Worm (Caenorhabditis elegans) whole organism, L2 larva: ENCODE data around the gene R08E5.4.

Source experiments
- C34F6.9 ChIP-seq: fragments of 150-350 bp; optimal IDR thresholded peaks from 2 replicates; lab custom pipeline; 2014; ENCODE audit warnings: missing biosample characterization, missing genetic modification characterization
- F13H6.1 ChIP-seq: sonication (generic microtip); optimal IDR thresholded peaks from 2 replicates; lab custom pipeline; 2016; ENCODE audit warnings: missing genetic modification characterization, missing compliant biosample characterization
- R02D3.7 ChIP-seq: fragments of 150-350 bp; optimal IDR thresholded peaks from 2 replicates; lab custom pipeline; 2014; ENCODE audit warnings: missing biosample characterization, missing genetic modification characterization
- Y55F3AM.14 ChIP-seq: fragments of 200-800 bp; sonication (Bioruptor generic); optimal IDR thresholded peaks from 2 replicates; lab custom pipeline; 2018; ENCODE audit warnings: mild to moderate bottlenecking, missing genetic modification characterization, missing compliant biosample characterization
- ZK546.5 ChIP-seq: sonication (generic microtip); optimal IDR thresholded peaks from 2 replicates; lab custom pipeline; 2017; ENCODE audit warnings: missing biosample characterization, missing genetic modification characterization
- alr-1 ChIP-seq: fragments of 150-350 bp; optimal IDR thresholded peaks from 2 replicates; lab custom pipeline; 2014; ENCODE audit warnings: missing biosample characterization, missing genetic modification characterization
- aly-2 ChIP-seq: fragments of 150-350 bp; optimal IDR thresholded peaks from 2 replicates; lab custom pipeline; 2014; ENCODE audit warnings: missing biosample characterization, missing genetic modification characterization
- ama-1 ChIP-seq: fragments of 150-350 bp; optimal IDR thresholded peaks from 2 replicates; lab custom pipeline; 2018; ENCODE audit warnings: inconsistent platforms
- blmp-1 ChIP-seq: sonication (generic microtip); optimal IDR thresholded peaks from 2 replicates; lab custom pipeline; 2017; ENCODE audit warnings: missing genetic modification characterization, mild to moderate bottlenecking, missing compliant biosample characterization, antibody characterized with exemption, moderate library complexity; ENCODE audit not compliant: insufficient read depth
- ceh-16 ChIP-seq: fragments of 150-350 bp; optimal IDR thresholded peaks from 2 replicates; lab custom pipeline; 2014; ENCODE audit warnings: missing biosample characterization, missing genetic modification characterization
- ceh-82 ChIP-seq: fragments of 150-350 bp; optimal IDR thresholded peaks from 2 replicates; lab custom pipeline; 2014; ENCODE audit warnings: missing biosample characterization, missing genetic modification characterization
- crh-2 ChIP-seq: sonication (generic microtip); optimal IDR thresholded peaks from 2 replicates; lab custom pipeline; 2017; ENCODE audit warnings: missing biosample characterization, missing genetic modification characterization
- egl-27 ChIP-seq: sonication (generic microtip); optimal IDR thresholded peaks from 3 replicates; lab custom pipeline; 2017; ENCODE audit warnings: missing biosample characterization, missing genetic modification reagents, missing genetic modification characterization
- elt-1 ChIP-seq: fragments of 150-350 bp; optimal IDR thresholded peaks from 2 replicates; lab custom pipeline; 2014; ENCODE audit warnings: missing biosample characterization, missing genetic modification characterization
- elt-3 ChIP-seq: sonication (generic microtip); optimal IDR thresholded peaks from 2 replicates; lab custom pipeline; 2017; ENCODE audit warnings: missing biosample characterization, missing genetic modification characterization
- fos-1 ChIP-seq: fragments of 150-350 bp; optimal IDR thresholded peaks from 2 replicates; lab custom pipeline; 2014; ENCODE audit warnings: missing biosample characterization, missing genetic modification characterization
- gmeb-1 ChIP-seq: fragments of 150-350 bp; optimal IDR thresholded peaks from 2 replicates; lab custom pipeline; 2014; ENCODE audit warnings: missing biosample characterization, missing genetic modification characterization
- lin-11 ChIP-seq: fragments of 150-350 bp; sonication (generic microtip); optimal IDR thresholded peaks from 2 replicates; lab custom pipeline; 2014; ENCODE audit warnings: missing biosample characterization, missing genetic modification characterization, inconsistent platforms, mixed read lengths
- lin-39 ChIP-seq: fragments of 150-350 bp; optimal IDR thresholded peaks from 2 replicates; lab custom pipeline; 2014; ENCODE audit warnings: missing biosample characterization, missing genetic modification reagents, missing genetic modification characterization
- lsy-2 ChIP-seq, 2 experiments: fragments of 150-350 bp in 1 of 2; sonication (generic microtip) in 1 of 2; optimal IDR thresholded peaks; 2 replicates each; lab custom pipeline; 2014 to 2017; ENCODE audit warnings: missing biosample characterization in 2 of 2, missing genetic modification characterization in 2 of 2
- mab-5 ChIP-seq: fragments of 150-350 bp; optimal IDR thresholded peaks from 2 replicates; lab custom pipeline; 2014; ENCODE audit warnings: missing biosample characterization, missing genetic modification characterization
- mbf-1 ChIP-seq: sonication (generic microtip); optimal IDR thresholded peaks from 2 replicates; lab custom pipeline; 2017; ENCODE audit warnings: missing biosample characterization, missing genetic modification characterization
- mdl-1 ChIP-seq, 2 experiments: fragments of 150-350 bp in 1 of 2; sonication (generic microtip) in 1 of 2; optimal IDR thresholded peaks; 2 replicates each; lab custom pipeline; 2017; ENCODE audit warnings: missing biosample characterization in 2 of 2, missing genetic modification characterization in 2 of 2
- nhr-10 ChIP-seq: sonication (generic microtip); optimal IDR thresholded peaks from 2 replicates; lab custom pipeline; 2017; ENCODE audit warnings: missing biosample characterization, missing genetic modification characterization
- nhr-11 ChIP-seq: fragments of 150-350 bp; optimal IDR thresholded peaks from 2 replicates; lab custom pipeline; 2014; ENCODE audit warnings: missing biosample characterization, missing genetic modification characterization
- nhr-12 ChIP-seq: fragments of 150-350 bp; optimal IDR thresholded peaks from 2 replicates; lab custom pipeline; 2014; ENCODE audit warnings: missing biosample characterization, missing genetic modification characterization
- nhr-129 ChIP-seq: fragments of 150-350 bp; optimal IDR thresholded peaks from 2 replicates; lab custom pipeline; 2014; ENCODE audit warnings: missing biosample characterization, missing genetic modification characterization
- nhr-21 ChIP-seq: fragments of 150-350 bp; optimal IDR thresholded peaks from 2 replicates; lab custom pipeline; 2014; ENCODE audit warnings: missing biosample characterization, missing genetic modification characterization
- nhr-23 ChIP-seq: fragments of 150-350 bp; optimal IDR thresholded peaks from 2 replicates; lab custom pipeline; 2014; ENCODE audit warnings: missing biosample characterization, missing genetic modification reagents, missing genetic modification characterization
- nhr-237 ChIP-seq: fragments of 150-350 bp; optimal IDR thresholded peaks from 2 replicates; lab custom pipeline; 2014; ENCODE audit warnings: missing biosample characterization, missing genetic modification characterization
- nhr-25 ChIP-seq: fragments of 150-350 bp; sonication (generic microtip); optimal IDR thresholded peaks from 3 replicates; lab custom pipeline; 2014; ENCODE audit warnings: missing biosample characterization, missing genetic modification characterization
- nhr-6 ChIP-seq: fragments of 150-350 bp; optimal IDR thresholded peaks from 2 replicates; lab custom pipeline; 2014; ENCODE audit warnings: missing biosample characterization, missing genetic modification characterization
- nhr-77 ChIP-seq: fragments of 150-350 bp; optimal IDR thresholded peaks from 2 replicates; lab custom pipeline; 2014; ENCODE audit warnings: missing biosample characterization, missing genetic modification characterization
- sem-4 ChIP-seq: fragments of 150-350 bp; optimal IDR thresholded peaks from 2 replicates; lab custom pipeline; 2014; ENCODE audit warnings: missing biosample characterization, missing genetic modification reagents, missing genetic modification characterization
- skn-1 ChIP-seq: sonication (generic microtip); optimal IDR thresholded peaks from 2 replicates; lab custom pipeline; 2017; ENCODE audit warnings: missing biosample characterization, missing genetic modification characterization
- sma-3 ChIP-seq: sonication (generic microtip); optimal IDR thresholded peaks from 2 replicates; lab custom pipeline; 2016; ENCODE audit warnings: missing genetic modification reagents, missing genetic modification characterization, missing compliant biosample characterization
- sma-9 ChIP-seq, 2 experiments: fragments of 150-350 bp in 1 of 2; sonication (generic microtip) in 1 of 2; optimal IDR thresholded peaks; 2 replicates each; lab custom pipeline; 2014 to 2016; ENCODE audit warnings: missing genetic modification characterization in 2 of 2, mild to moderate bottlenecking in 1 of 2, missing biosample characterization in 1 of 2, missing compliant biosample characterization in 1 of 2, missing genetic modification reagents in 1 of 2, moderate library complexity in 1 of 2
- snpc-4 ChIP-seq: fragments of 150-350 bp; optimal IDR thresholded peaks from 2 replicates; lab custom pipeline; 2014; ENCODE audit warnings: missing biosample characterization, missing genetic modification characterization
- unc-39 ChIP-seq: fragments of 150-350 bp; optimal IDR thresholded peaks from 2 replicates; lab custom pipeline; 2014; ENCODE audit warnings: missing biosample characterization, missing genetic modification characterization
- unc-55 ChIP-seq: fragments of 150-350 bp; sonication (generic microtip); optimal IDR thresholded peaks from 3 replicates; lab custom pipeline; 2014; ENCODE audit warnings: missing biosample characterization, missing genetic modification reagents, missing genetic modification characterization
- unc-62 ChIP-seq: fragments of 150-350 bp; optimal IDR thresholded peaks from 2 replicates; lab custom pipeline; 2014; ENCODE audit warnings: missing biosample characterization, missing genetic modification reagents, missing genetic modification characterization
- zag-1 ChIP-seq: fragments of 150-350 bp; optimal IDR thresholded peaks from 2 replicates; lab custom pipeline; 2014; ENCODE audit warnings: missing biosample characterization, missing genetic modification characterization
- ztf-1 ChIP-seq: fragments of 200-800 bp; sonication (Bioruptor generic); conservative IDR thresholded peaks from 2 replicates; pipeline ENCODE4 v1.3.6; 2022; ENCODE audit warnings: missing genetic modification characterization, missing compliant biosample characterization
- ztf-11 ChIP-seq: sonication (generic microtip); optimal IDR thresholded peaks from 2 replicates; lab custom pipeline; 2017; ENCODE audit warnings: missing biosample characterization, missing genetic modification characterization
- ztf-4 ChIP-seq: fragments of 150-350 bp; optimal IDR thresholded peaks from 2 replicates; lab custom pipeline; 2014; ENCODE audit warnings: missing biosample characterization, missing genetic modification characterization

The R08E5.4 gene

ce11 chrV:3750328-3750727 is 18.0 kb upstream of the R08E5.4 start:
- TF ChIP-seq nhr-10 (tag; lab: Kevin White, UChicago) (no peak), alr-1 (tag; lab: Kevin White, UChicago) (no peak), unc-62 (GFP tag; lab: Kevin White, UChicago) (no peak), lin-39 (tag; lab: Kevin White, UChicago) (no peak), aly-2 (tag; lab: Kevin White, UChicago) (no peak), elt-3 (no peak), elt-1 (tag; lab: Kevin White, UChicago) (no peak), lin-11 (no peak), lsy-2 (tag; optimal IDR thresholded peaks at IDR 0.05; lab: Kevin White, UChicago) (no peak), nhr-11 (no peak)

ce11 chrV:3756887-3757286 is 11.5 kb upstream of the R08E5.4 start, which contains the start of gene gid-7:
gid-7 (minus strand) TSS chrV:3757074.
- TF ChIP-seq nhr-25 (tag; lab: Kevin White, UChicago) (peak; percentile 38), nhr-11 (no peak), ceh-82 (no peak), nhr-12 (tag; lab: Kevin White, UChicago) (no peak), nhr-21 (peak; percentile 18), crh-2 (tag; lab: Kevin White, UChicago) (peak; percentile 44), mdl-1 (tag; optimal IDR thresholded peaks at IDR 0.05; lab: Kevin White, UChicago) (no peak), nhr-129 (tag; lab: Kevin White, UChicago) (no peak), lin-39 (tag; lab: Kevin White, UChicago) (no peak), F13H6.1 (tag; lab: Kevin White, UChicago) (peak; percentile 44), lin-11 (no peak), ztf-1 (GFP tag; lab: Robert Waterston, UW) (no peak), ceh-16 (no peak), egl-27 (no peak), unc-62 (GFP tag; lab: Kevin White, UChicago) (no peak), fos-1 (tag; lab: Kevin White, UChicago) (no peak), zag-1 (tag; lab: Kevin White, UChicago) (no peak), ztf-4 (no peak), mbf-1 (tag; lab: Kevin White, UChicago) (no peak), sem-4 (tag; lab: Kevin White, UChicago) (no peak), lsy-2 (tag; optimal IDR thresholded peaks at IDR 0.05; lab: Kevin White, UChicago) (peak in 1 of 2 experiments; percentile 43), C34F6.9 (peak; percentile 46), Y55F3AM.14 (GFP tag; lab: Kevin White, UChicago) (no peak), gmeb-1 (peak; percentile 41), nhr-6 (tag; lab: Kevin White, UChicago) (no peak), sma-9 (GFP tag; optimal IDR thresholded peaks at IDR 0.05; lab: Kevin White, UChicago) (no peak), sma-9 (tag; optimal IDR thresholded peaks at IDR 0.05; lab: Kevin White, UChicago) (no peak), aly-2 (tag; lab: Kevin White, UChicago) (no peak), unc-55 (GFP tag; lab: Kevin White, UChicago) (peak; percentile 28), nhr-23 (tag; lab: Kevin White, UChicago) (no peak)

DNA sequence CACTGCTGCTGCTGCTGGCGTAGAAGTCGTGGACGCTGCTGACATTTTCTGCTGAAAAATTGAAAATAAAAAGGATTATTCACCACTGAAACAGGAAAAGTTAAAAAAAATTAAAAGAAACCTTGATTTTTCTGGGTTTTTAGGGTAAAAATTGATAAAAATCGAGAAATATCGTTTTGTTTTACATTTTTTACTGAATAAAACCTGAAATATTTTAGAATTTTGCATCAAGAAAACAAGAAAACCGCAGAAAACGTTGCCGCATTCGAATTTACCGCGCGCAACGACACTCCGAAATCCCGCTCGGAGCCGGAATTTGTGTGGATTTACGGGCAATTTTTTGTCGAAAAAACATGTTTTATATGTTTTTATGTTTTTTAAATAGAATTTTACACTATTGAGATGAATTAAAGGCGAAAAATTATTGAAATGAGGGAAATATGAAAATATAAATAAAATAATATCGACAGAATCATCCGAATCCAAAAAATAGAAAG is 8.9 kb upstream of the R08E5.4 start, which contains the start of gene chk-1:
chk-1 (minus strand) TSS at position 51 of the 497 bp plus-strand sequence.
- TF ChIP-seq lin-39 (tag; lab: Kevin White, UChicago) (no peak), snpc-4 (tag; lab: Kevin White, UChicago) (peak; percentile 41), sem-4 (tag; lab: Kevin White, UChicago) (no peak), mbf-1 (tag; lab: Kevin White, UChicago) (no peak), egl-27 (no peak), unc-55 (GFP tag; lab: Kevin White, UChicago) (peak; percentile 82), elt-3 (no peak), nhr-77 (tag; lab: Kevin White, UChicago) (no peak), skn-1 (tag; lab: Kevin White, UChicago) (no peak), blmp-1 (tag; lab: Kevin White, UChicago) (no peak), ZK546.5 (tag; lab: Kevin White, UChicago) (no peak), ztf-11 (tag; lab: Kevin White, UChicago) (no peak), nhr-6 (tag; lab: Kevin White, UChicago) (no peak), unc-62 (GFP tag; lab: Kevin White, UChicago) (no peak), nhr-21 (peak; percentile 42), lsy-2 (tag; optimal IDR thresholded peaks at IDR 0.05; lab: Kevin White, UChicago) (peak; percentile 30 to 83), nhr-129 (tag; lab: Kevin White, UChicago) (peak; percentile 58), elt-1 (tag; lab: Kevin White, UChicago) (no peak), F13H6.1 (tag; lab: Kevin White, UChicago) (peak; percentile 49), sma-9 (GFP tag; optimal IDR thresholded peaks at IDR 0.05; lab: Kevin White, UChicago) (peak; percentile 59), sma-9 (tag; optimal IDR thresholded peaks at IDR 0.05; lab: Kevin White, UChicago) (no peak), sma-3 (GFP tag; lab: Kevin White, UChicago) (peak; percentile 54), unc-39 (no peak), lin-11 (peak; percentile 40), aly-2 (tag; lab: Kevin White, UChicago) (no peak), C34F6.9 (peak; percentile 81), crh-2 (tag; lab: Kevin White, UChicago) (peak; percentile 69), nhr-11 (no peak), mab-5 (tag; lab: Kevin White, UChicago) (peak; percentile 12), zag-1 (tag; lab: Kevin White, UChicago) (no peak), R02D3.7 (tag; lab: Kevin White, UChicago) (peak; percentile 90), nhr-237 (tag; lab: Kevin White, UChicago) (no peak), ama-1 (no peak), alr-1 (tag; lab: Kevin White, UChicago) (no peak), ceh-16 (no peak), nhr-23 (tag; lab: Kevin White, UChicago) (no peak), ztf-1 (GFP tag; lab: Robert Waterston, UW) (no peak), Y55F3AM.14 (GFP tag; lab: Kevin White, UChicago) (no peak), gmeb-1 (peak; percentile 92)
